Worm (Caenorhabditis elegans) whole organism, late embryonic: ENCODE data around the gene fzo-1.

Experiments
- T23F11.4 ChIP-seq: fragments of 200-800 bp; sonication (Bioruptor generic); optimal IDR thresholded peaks from 2 replicates; lab custom pipeline; 2018; ENCODE audit warnings: mild to moderate bottlenecking, missing genetic modification characterization, missing compliant biosample characterization
- ama-1 ChIP-seq: fragments of 150-350 bp; optimal IDR thresholded peaks from 2 replicates; lab custom pipeline; 2014
- ceh-31 ChIP-seq: sonication (generic microtip); optimal IDR thresholded peaks from 2 replicates; lab custom pipeline; 2016; ENCODE audit warnings: missing genetic modification characterization, missing compliant biosample characterization
- fax-1 ChIP-seq: sonication (generic microtip); optimal IDR thresholded peaks from 2 replicates; lab custom pipeline; 2016; ENCODE audit warnings: missing genotype, missing genetic modification characterization, missing compliant biosample characterization
- hlh-6 ChIP-seq: sonication (generic microtip); optimal IDR thresholded peaks from 2 replicates; lab custom pipeline; 2016; ENCODE audit warnings: missing genotype, missing genetic modification characterization, missing compliant biosample characterization
- hlh-8 ChIP-seq: sonication (generic microtip); optimal IDR thresholded peaks from 2 replicates; lab custom pipeline; 2016; ENCODE audit warnings: missing genotype, missing genetic modification characterization, missing compliant biosample characterization
- nhr-11 ChIP-seq: fragments of 150-350 bp; optimal IDR thresholded peaks from 2 replicates; lab custom pipeline; 2014; ENCODE audit warnings: missing biosample characterization, missing genetic modification characterization
- pag-3 ChIP-seq: sonication (generic microtip); optimal IDR thresholded peaks from 2 replicates; lab custom pipeline; 2016; ENCODE audit warnings: missing compliant biosample characterization, missing genetic modification characterization, borderline replicate concordance
- pha-4 ChIP-seq: fragments of 150-350 bp; optimal IDR thresholded peaks from 2 replicates; lab custom pipeline; 2018; ENCODE audit warnings: missing biosample characterization, missing genetic modification reagents, missing genetic modification characterization
- sox-2 ChIP-seq: fragments of 200-800 bp; sonication (Bioruptor generic); IDR thresholded peaks from 2 replicates; pipeline ENCODE4 v1.3.6; 2022; ENCODE audit warnings: missing genetic modification reagents, missing genetic modification characterization, missing compliant biosample characterization
- sox-4 ChIP-seq: sonication (generic microtip); optimal IDR thresholded peaks from 2 replicates; lab custom pipeline; 2017; ENCODE audit warnings: mild to moderate bottlenecking, missing genetic modification characterization, inconsistent platforms, missing compliant biosample characterization
- tbx-2 ChIP-seq: sonication (generic microtip); optimal IDR thresholded peaks from 2 replicates; lab custom pipeline; 2016; ENCODE audit warnings: missing genetic modification characterization, missing compliant biosample characterization

DNA sequence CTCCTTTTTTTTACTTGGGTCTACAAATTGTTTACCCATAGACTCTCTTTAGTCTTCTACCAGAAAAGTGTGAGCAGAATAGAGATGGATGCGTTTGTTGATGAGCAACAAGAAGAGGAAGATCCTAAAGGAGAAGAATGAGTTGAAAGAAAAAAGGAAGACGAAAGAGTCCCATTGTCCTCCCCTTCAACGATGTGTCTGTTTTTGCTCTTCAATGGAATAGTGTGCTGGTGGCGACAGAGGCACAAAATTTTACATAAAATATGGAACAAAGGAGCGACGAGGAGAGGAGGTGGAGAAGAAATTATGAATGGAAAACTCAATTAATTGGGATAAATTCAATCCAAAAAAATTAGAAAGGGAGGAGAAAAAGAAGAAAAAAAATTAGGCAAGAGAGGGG, 24.6 kb upstream of the fzo-1 start:
- no peak for TF ChIP-seq tbx-2 (tag; lab: Kevin White, UChicago)
- no peak for TF ChIP-seq hlh-8 (tag; lab: Kevin White, UChicago)
- no peak for TF ChIP-seq sox-4 (tag; lab: Kevin White, UChicago)
- no peak for TF ChIP-seq pha-4 (tag; lab: Kevin White, UChicago)
- no peak for TF ChIP-seq pag-3 (tag; lab: Kevin White, UChicago)
- no peak for TF ChIP-seq ama-1 (lab: Kevin White, UChicago)
- no peak for TF ChIP-seq hlh-6
- no peak for TF ChIP-seq T23F11.4 (GFP tag; lab: Kevin White, UChicago)
- TF ChIP-seq fax-1 (tag; lab: Kevin White, UChicago): no peak
- peak; percentile 41 for TF ChIP-seq ceh-31
- TF ChIP-seq sox-2 (GFP tag; lab: Robert Waterston, UW): no peak
- no peak for TF ChIP-seq nhr-11
